Fruit fly (Drosophila melanogaster): ENCODE results near the gene TBC1d7.

TBC1d7 gene

dm6 chr3R:24163556-24164022, 2.1 kb downstream of the TBC1d7 start, which contains the start of gene Apc2 (continued):
- TF ChIP-seq Ets96B (tag; optimal IDR thresholded peaks at IDR 0.05) (peak; percentile 56), fkh (GFP tag; optimal IDR thresholded peaks at IDR 0.05) (no peak), Blimp-1 (GFP tag; optimal IDR thresholded peaks at IDR 0.05) (no peak), CG11902 (GFP tag; optimal IDR thresholded peaks at IDR 0.05) (peak; percentile 32), CG11762 (GFP tag; optimal IDR thresholded peaks at IDR 0.05; ENCODE audit: insufficient read depth) (no peak), spab (GFP tag; optimal IDR thresholded peaks at IDR 0.05) (no peak), CG31627 (GFP tag; optimal IDR thresholded peaks at IDR 0.05) (peak; percentile 42), Sox15 (GFP tag; optimal IDR thresholded peaks at IDR 0.05) (no peak), CG7368 (GFP tag; optimal IDR thresholded peaks at IDR 0.05) (no peak), CG6854 (GFP tag; optimal IDR thresholded peaks at IDR 0.05) (no peak), ss (GFP tag; optimal IDR thresholded peaks at IDR 0.05) (peak in 1 of 2 experiments; percentile 13), Sox102F (GFP tag; optimal IDR thresholded peaks at IDR 0.05) (no peak), CG16779 (tag; optimal IDR thresholded peaks at IDR 0.05) (no peak), cyc (GFP tag; optimal IDR thresholded peaks at IDR 0.05) (peak; percentile 56), fd85E (GFP tag; optimal IDR thresholded peaks at IDR 0.05) (no peak), topi (GFP tag; optimal IDR thresholded peaks at IDR 0.05) (peak; percentile 60), CG6792 (GFP tag; optimal IDR thresholded peaks at IDR 0.05) (peak; percentile 49), CG3919 (GFP tag; optimal IDR thresholded peaks at IDR 0.05) (peak; percentile 58), Eip75B (GFP tag; optimal IDR thresholded peaks at IDR 0.05) (peak; percentile 61), lz (GFP tag; optimal IDR thresholded peaks at IDR 0.05) (peak; percentile 76), esn (GFP tag; optimal IDR thresholded peaks at IDR 0.05) (peak; percentile 75), dac (GFP tag; optimal IDR thresholded peaks at IDR 0.05) (no peak), CG1621 (tag; optimal IDR thresholded peaks at IDR 0.05) (no peak), Sox14 (GFP tag; optimal IDR thresholded peaks at IDR 0.05) (peak; percentile 70), OdsH (GFP tag; optimal IDR thresholded peaks at IDR 0.05) (peak; percentile 70), CG34406 (GFP tag; optimal IDR thresholded peaks at IDR 0.05) (peak; percentile 57), CG11294 (GFP tag; IDR thresholded peaks at IDR 0.05) (no peak), Smox (GFP tag; optimal IDR thresholded peaks at IDR 0.05) (no peak), pdm3 (GFP tag; optimal IDR thresholded peaks at IDR 0.05) (peak; percentile 63), CG6163 (GFP tag; IDR thresholded peaks at IDR 0.05) (peak; percentile 71), acj6 (GFP tag; optimal IDR thresholded peaks at IDR 0.05) (peak; percentile 60), Ets21C (GFP tag; optimal IDR thresholded peaks at IDR 0.05) (no peak), Gug (GFP tag; IDR thresholded peaks at IDR 0.05) (peak; percentile 45; the same call in 1 of the 2 replicates), Hr4 (GFP tag; optimal IDR thresholded peaks at IDR 0.05) (peak; percentile 74), CG4318 (GFP tag; optimal IDR thresholded peaks at IDR 0.05) (no peak), salr (GFP tag; optimal IDR thresholded peaks at IDR 0.05) (peak in 1 of 2 experiments; percentile 30), dsx (GFP tag; optimal IDR thresholded peaks at IDR 0.05; ENCODE audit: poor library complexity, severe bottlenecking) (peak; percentile 56), CG15336 (GFP tag; IDR thresholded peaks at IDR 0.05) (peak; percentile 56), Met (GFP tag; optimal IDR thresholded peaks at IDR 0.05) (no peak)

dm6 chr3R:24169362-24169761, 7.8 kb downstream of the TBC1d7 start, which contains the start of gene CG5510:
Gene CG5510 (minus strand): TSS chr3R:24169562.
- peak; percentile 39 for TF ChIP-seq achi (GFP tag; optimal IDR thresholded peaks at IDR 0.05)
- TF ChIP-seq CG11294 (GFP tag; IDR thresholded peaks at IDR 0.05) = 0 out of 2 replicates have a peak, but pooled peaks have one; percentile 23
- TF ChIP-seq lz (GFP tag; optimal IDR thresholded peaks at IDR 0.05) = peak; percentile 47
- peak; percentile 64 for TF ChIP-seq esn (GFP tag; optimal IDR thresholded peaks at IDR 0.05)
- no peak for TF ChIP-seq Lpt (GFP tag; optimal IDR thresholded peaks at IDR 0.05)
- TF ChIP-seq CG15336 (GFP tag; IDR thresholded peaks at IDR 0.05) = 0 out of 2 replicates have a peak, but pooled peaks have one; percentile 23
- no peak for TF ChIP-seq Hr38 (GFP tag; optimal IDR thresholded peaks at IDR 0.05)
- TF ChIP-seq topi (GFP tag; optimal IDR thresholded peaks at IDR 0.05) = peak; percentile 28
- no peak for TF ChIP-seq Eip93F (GFP tag; optimal IDR thresholded peaks at IDR 0.05)
- TF ChIP-seq Eip78C (GFP tag) = peak; percentile 67
- no peak for TF ChIP-seq fkh (GFP tag; optimal IDR thresholded peaks at IDR 0.05)
- TF ChIP-seq CG11902 (GFP tag; optimal IDR thresholded peaks at IDR 0.05) = no peak
- peak; percentile 33 for TF ChIP-seq Sox14 (GFP tag; optimal IDR thresholded peaks at IDR 0.05)
- TF ChIP-seq CG31627 (GFP tag; optimal IDR thresholded peaks at IDR 0.05) = peak; percentile 48
- TF ChIP-seq CG10631 (GFP tag; optimal IDR thresholded peaks at IDR 0.05) = no peak
- TF ChIP-seq CG3919 (GFP tag; optimal IDR thresholded peaks at IDR 0.05) = no peak
- TF ChIP-seq Eip75B (GFP tag; optimal IDR thresholded peaks at IDR 0.05) = peak; percentile 33
- peak; percentile 48; the same call in 1 of the 3 replicates for TF ChIP-seq eg (GFP tag; IDR thresholded peaks at IDR 0.05)
- no peak for TF ChIP-seq svp (GFP tag)
- TF ChIP-seq cyc (GFP tag; optimal IDR thresholded peaks at IDR 0.05) = peak; percentile 45
- peak; percentile 44 for TF ChIP-seq CG3032 (tag; optimal IDR thresholded peaks at IDR 0.05)
